Worm (Caenorhabditis elegans) whole organism, L3 larva: ENCODE measurements around the gene F42F12.3.

Experiments
- ama-1 ChIP-seq: fragments of 150-350 bp; optimal IDR thresholded peaks from 2 replicates; lab custom pipeline; 2018
- lin-39 ChIP-seq: fragments of 150-350 bp; optimal IDR thresholded peaks from 2 replicates; lab custom pipeline; 2018; ENCODE audit warnings: missing biosample characterization, missing genetic modification reagents, missing genetic modification characterization
- nhr-11 ChIP-seq: fragments of 150-350 bp; optimal IDR thresholded peaks from 2 replicates; lab custom pipeline; 2014; ENCODE audit warnings: missing biosample characterization, missing genetic modification characterization
- nhr-23 ChIP-seq: fragments of 150-350 bp; optimal IDR thresholded peaks from 2 replicates; lab custom pipeline; 2014; ENCODE audit warnings: missing biosample characterization, missing genetic modification reagents, missing genetic modification characterization
- pqm-1 ChIP-seq: fragments of 150-350 bp; optimal IDR thresholded peaks from 2 replicates; lab custom pipeline; 2017; ENCODE audit warnings: missing biosample characterization, missing genetic modification characterization, inconsistent platforms
- skn-1 ChIP-seq: fragments of 150-350 bp; optimal IDR thresholded peaks from 2 replicates; lab custom pipeline; 2014; ENCODE audit warnings: missing biosample characterization, missing genetic modification characterization
- snpc-4 ChIP-seq: fragments of 150-350 bp; optimal IDR thresholded peaks from 2 replicates; lab custom pipeline; 2014; ENCODE audit warnings: missing biosample characterization, missing genetic modification characterization

- TF ChIP-seq snpc-4 (tag; lab: Kevin White, UChicago) (no peak), ama-1 (lab: Kevin White, UChicago) (no peak), nhr-11 (tag; lab: Kevin White, UChicago) (no peak), nhr-23 (tag; lab: Kevin White, UChicago) (no peak), pqm-1 (tag; lab: Kevin White, UChicago) (peak; percentile 14), skn-1 (tag; lab: Kevin White, UChicago) (no peak), lin-39 (tag; lab: Kevin White, UChicago) (peak; percentile 39)
Observed at ce11 chrX:12367498-12367897, 17.1 kb downstream of the F42F12.3 start.
